Fruit fly (Drosophila melanogaster) whole organism, embryonic: ENCODE data around the gene RpL34b.
A peak's percentile ranks its signal among the peaks of the same experiment; 100 is the strongest.

Experiments used
- Awh ChIP-seq: fragments of 200-800 bp; sonication (Bioruptor generic); IDR thresholded peaks from 2 replicates; pipeline ENCODE4, ENCODE4 v1.3.6; 2022; ENCODE audit warnings: missing biosample characterization, missing genetic modification characterization
- BEAF-32 ChIP-seq: fragments of 200-800 bp; sonication (Bioruptor generic); optimal IDR thresholded peaks from 3 replicates; lab custom pipeline; 2017; ENCODE audit warnings: missing biosample characterization, missing genetic modification characterization, mild to moderate bottlenecking, moderate library complexity, missing genetic modification reagents
- CG10209 ChIP-seq: fragments of 200-800 bp; sonication (Bioruptor generic); optimal IDR thresholded peaks from 3 replicates; lab custom pipeline; 2017; ENCODE audit warnings: missing biosample characterization, mild to moderate bottlenecking, missing genetic modification characterization, missing genetic modification reagents
- CG10543 ChIP-seq: fragments of 200-800 bp; sonication (Bioruptor generic); optimal IDR thresholded peaks from 3 replicates; lab custom pipeline; 2017; ENCODE audit warnings: missing biosample characterization, mild to moderate bottlenecking, missing genetic modification characterization, moderate library complexity
- CG10654 ChIP-seq: fragments of 200-800 bp; sonication (Bioruptor generic); optimal IDR thresholded peaks from 2 replicates; lab custom pipeline; 2016; ENCODE audit warnings: missing biosample characterization, missing genetic modification characterization
- CG12659 ChIP-seq: fragments of 200-800 bp; sonication (Bioruptor generic); optimal IDR thresholded peaks from 3 replicates; lab custom pipeline; 2017; ENCODE audit warnings: mild to moderate bottlenecking, missing biosample characterization, missing genetic modification reagents, missing genetic modification characterization
- CG13123 ChIP-seq: fragments of 200-800 bp; sonication (Bioruptor generic); optimal IDR thresholded peaks from 2 replicates; lab custom pipeline; 2016; ENCODE audit warnings: missing biosample characterization, missing genetic modification characterization
- CG14050 ChIP-seq: fragments of 200-800 bp; sonication (Bioruptor generic); IDR thresholded peaks from 3 replicates; pipeline ENCODE4 v1.3.6; 2022; ENCODE audit warnings: missing biosample characterization, missing genetic modification characterization
- CG16815 ChIP-seq: fragments of 200-800 bp; sonication (Bioruptor generic); optimal IDR thresholded peaks from 3 replicates; lab custom pipeline; 2017; ENCODE audit warnings: missing biosample characterization, mild to moderate bottlenecking, missing genetic modification characterization
- CG17829 ChIP-seq: fragments of 200-800 bp; optimal IDR thresholded peaks from 2 replicates; lab custom pipeline; 2019; ENCODE audit warnings: missing biosample characterization, mild to moderate bottlenecking, missing genetic modification characterization, moderate library complexity
- CG31441 ChIP-seq: fragments of 200-800 bp; sonication (Bioruptor generic); IDR thresholded peaks from 2 replicates; pipeline ENCODE4 v1.3.6; 2022; ENCODE audit warnings: missing biosample characterization, missing genetic modification characterization
- CG4328 ChIP-seq: fragments of 200-800 bp; sonication (Bioruptor generic); optimal IDR thresholded peaks from 3 replicates; lab custom pipeline; 2017; ENCODE audit warnings: missing biosample characterization, missing genetic modification reagents, missing genetic modification characterization
- CG4730 ChIP-seq: fragments of 200-800 bp; sonication (Bioruptor generic); IDR thresholded peaks from 2 replicates; pipeline ENCODE4 v1.3.6; 2022; ENCODE audit warnings: missing biosample characterization, missing genetic modification characterization
- CG4854 ChIP-seq: fragments of 200-800 bp; sonication (Bioruptor generic); optimal IDR thresholded peaks from 2 replicates; lab custom pipeline; 2016; ENCODE audit warnings: missing biosample characterization, missing genetic modification characterization, inconsistent platforms
- CG6254 ChIP-seq: fragments of 200-800 bp; sonication (Bioruptor generic); optimal IDR thresholded peaks from 3 replicates; lab custom pipeline; 2017; ENCODE audit warnings: mild to moderate bottlenecking, missing biosample characterization, missing genetic modification reagents, missing genetic modification characterization
- CG6683 ChIP-seq: fragments of 200-800 bp; sonication (Bioruptor generic); optimal IDR thresholded peaks from 2 replicates; lab custom pipeline; 2017; ENCODE audit warnings: missing biosample characterization, mild to moderate bottlenecking, missing genetic modification characterization, missing genetic modification reagents
- CG8388 ChIP-seq: fragments of 200-800 bp; sonication (Bioruptor generic); optimal IDR thresholded peaks from 2 replicates; lab custom pipeline; 2019; ENCODE audit warnings: missing biosample characterization, mild to moderate bottlenecking, missing genetic modification characterization, moderate library complexity
- CG9727 ChIP-seq: fragments of 200-800 bp; sonication (Bioruptor generic); optimal IDR thresholded peaks from 3 replicates; lab custom pipeline; 2017; ENCODE audit warnings: missing biosample characterization, mild to moderate bottlenecking, missing genetic modification characterization
- Elba2 ChIP-seq: fragments of 200-800 bp; sonication (Bioruptor generic); optimal IDR thresholded peaks from 3 replicates; lab custom pipeline; 2016; ENCODE audit warnings: missing biosample characterization, missing genetic modification characterization
- Kr ChIP-seq: fragments of 200-800 bp; sonication (Bioruptor generic); optimal IDR thresholded peaks from 2 replicates; lab custom pipeline; 2017; ENCODE audit warnings: missing biosample characterization, mild to moderate bottlenecking, missing genetic modification characterization
- MESR4 ChIP-seq: fragments of 200-800 bp; sonication (Bioruptor generic); optimal IDR thresholded peaks from 2 replicates; lab custom pipeline; 2018; ENCODE audit warnings: missing biosample characterization, mild to moderate bottlenecking, missing genetic modification characterization, moderate library complexity
- Med ChIP-seq: fragments of 200-800 bp; sonication (Bioruptor generic); peaks from one replicate; lab custom pipeline; 2016; ENCODE audit warnings: missing biosample characterization, missing genetic modification characterization, mild to moderate bottlenecking, inconsistent platforms, moderate library complexity
- Mrtf ChIP-seq: fragments of 200-800 bp; sonication (Bioruptor generic); IDR thresholded peaks from 3 replicates; pipeline ENCODE4 v1.3.6; 2022; ENCODE audit warnings: missing biosample characterization, missing genetic modification characterization
- Nf-YB ChIP-seq: fragments of 200-800 bp; sonication (Bioruptor generic); optimal IDR thresholded peaks from 3 replicates; lab custom pipeline; 2019; ENCODE audit warnings: missing biosample characterization, mild to moderate bottlenecking, missing genetic modification characterization, moderate library complexity
- PHDP ChIP-seq: fragments of 200-800 bp; sonication (Bioruptor generic); optimal IDR thresholded peaks from 3 replicates; lab custom pipeline; 2018; ENCODE audit warnings: missing biosample characterization, mild to moderate bottlenecking, missing genetic modification characterization, moderate library complexity
- Stat92E ChIP-seq, 3 experiments: fragments of >200 bp in 2 of 3; fragments of 200-800 bp in 1 of 3; sonication (Bioruptor generic) in 1 of 3; optimal IDR thresholded peaks; 2 replicates each; lab custom pipeline; 2017 to 2019; ENCODE audit warnings: missing biosample characterization in 3 of 3, missing genetic modification characterization in 3 of 3, mild to moderate bottlenecking in 1 of 3, moderate library complexity in 1 of 3
- ac ChIP-seq: fragments of 200-800 bp; sonication (Bioruptor generic); optimal IDR thresholded peaks from 3 replicates; lab custom pipeline; 2017; ENCODE audit warnings: missing biosample characterization, mild to moderate bottlenecking, missing genetic modification characterization
- aop ChIP-seq: fragments of 200-800 bp; sonication (Bioruptor generic); IDR thresholded peaks from 2 replicates; pipeline ENCODE4 v1.3.6; 2022; ENCODE audit warnings: missing biosample characterization, missing genetic modification characterization
- cato ChIP-seq: fragments of 200-800 bp; sonication (Bioruptor generic); optimal IDR thresholded peaks from 2 replicates; lab custom pipeline; 2016; ENCODE audit warnings: missing biosample characterization, missing genetic modification characterization, borderline replicate concordance
- chn ChIP-seq: fragments of 200-800 bp; sonication (Bioruptor generic); optimal IDR thresholded peaks from 2 replicates; lab custom pipeline; 2016; ENCODE audit warnings: missing biosample characterization, missing genetic modification characterization
- corto ChIP-seq: fragments of 200-800 bp; sonication (Bioruptor generic); optimal IDR thresholded peaks from 2 replicates; lab custom pipeline; 2016; ENCODE audit warnings: missing biosample characterization, mild to moderate bottlenecking, missing genetic modification characterization, moderate library complexity
- dati ChIP-seq: fragments of 200-800 bp; sonication (Bioruptor generic); IDR thresholded peaks from 2 replicates; pipeline ENCODE4 v1.3.6; 2022; ENCODE audit warnings: missing biosample characterization, missing genetic modification characterization
- eve ChIP-seq, 2 experiments: fragments of >200 bp; optimal IDR thresholded peaks; 2 replicates each; lab custom pipeline; 2017; ENCODE audit warnings: missing biosample characterization in 2 of 2, missing genetic modification characterization in 2 of 2
- gcm ChIP-seq: fragments of 200-800 bp; sonication (Bioruptor generic); optimal IDR thresholded peaks from 2 replicates; lab custom pipeline; 2019; ENCODE audit warnings: missing biosample characterization, mild to moderate bottlenecking, missing genetic modification characterization, moderate library complexity
- gsb-n ChIP-seq: fragments of 200-800 bp; sonication (Bioruptor generic); optimal IDR thresholded peaks from 3 replicates; lab custom pipeline; 2018; ENCODE audit warnings: missing biosample characterization, mild to moderate bottlenecking, missing genetic modification characterization
- jumu ChIP-seq: fragments of 200-800 bp; sonication (Bioruptor generic); optimal IDR thresholded peaks from 3 replicates; lab custom pipeline; 2016; ENCODE audit warnings: missing biosample characterization, missing genetic modification characterization
- lola ChIP-seq, 3 experiments: fragments of >200 bp in 2 of 3; fragments of 200-800 bp in 1 of 3; sonication (Bioruptor generic) in 1 of 3; optimal IDR thresholded peaks; 2 replicates each; lab custom pipeline; 2017 to 2019; ENCODE audit warnings: missing biosample characterization in 3 of 3, missing genetic modification characterization in 3 of 3, mild to moderate bottlenecking in 1 of 3, moderate library complexity in 1 of 3
- nau ChIP-seq: fragments of 200-800 bp; sonication (Bioruptor generic); optimal IDR thresholded peaks from 3 replicates; lab custom pipeline; 2017; ENCODE audit warnings: missing biosample characterization, mild to moderate bottlenecking, missing genetic modification characterization, missing genetic modification reagents
- nom ChIP-seq: fragments of 200-800 bp; sonication (Bioruptor generic); optimal IDR thresholded peaks from 2 replicates; lab custom pipeline; 2017; ENCODE audit warnings: missing biosample characterization, missing genetic modification characterization, mild to moderate bottlenecking, moderate library complexity, missing genetic modification reagents
- oc ChIP-seq: fragments of 200-800 bp; sonication (Bioruptor generic); optimal IDR thresholded peaks from 2 replicates; lab custom pipeline; 2018; ENCODE audit warnings: missing biosample characterization, mild to moderate bottlenecking, missing genetic modification characterization, moderate library complexity
- phol ChIP-seq: fragments of 200-800 bp; sonication (Bioruptor generic); optimal IDR thresholded peaks from 3 replicates; lab custom pipeline; 2018; ENCODE audit warnings: missing biosample characterization, mild to moderate bottlenecking, missing genetic modification characterization, moderate library complexity
- ranshi ChIP-seq: fragments of 200-800 bp; sonication (Bioruptor generic); IDR thresholded peaks from 2 replicates; pipeline ENCODE4 v1.3.6; 2022; ENCODE audit warnings: missing biosample characterization, missing genetic modification characterization
- run ChIP-seq: fragments of 200-800 bp; sonication (Bioruptor generic); optimal IDR thresholded peaks from 3 replicates; lab custom pipeline; 2018; ENCODE audit warnings: missing biosample characterization, mild to moderate bottlenecking, missing genetic modification characterization
- salm ChIP-seq: fragments of 200-800 bp; sonication (Bioruptor generic); optimal IDR thresholded peaks from 2 replicates; lab custom pipeline; 2018; ENCODE audit warnings: missing biosample characterization, mild to moderate bottlenecking, missing genetic modification characterization
- sisA ChIP-seq: fragments of 200-800 bp; sonication (Bioruptor generic); IDR thresholded peaks from 2 replicates; pipeline ENCODE4 v1.3.6; 2022; ENCODE audit warnings: missing biosample characterization, missing genetic modification characterization
- ssp ChIP-seq: fragments of 200-800 bp; sonication (Bioruptor generic); IDR thresholded peaks from 2 replicates; pipeline ENCODE4 v1.3.6; 2022; ENCODE audit warnings: missing biosample characterization, missing genetic modification characterization
- trh ChIP-seq: fragments of 200-800 bp; sonication (Bioruptor generic); optimal IDR thresholded peaks from 2 replicates; lab custom pipeline; 2016; ENCODE audit warnings: missing biosample characterization, missing genetic modification characterization
- wdn ChIP-seq: fragments of 200-800 bp; sonication (Bioruptor generic); IDR thresholded peaks from 2 replicates; pipeline ENCODE4 v1.3.6; 2022; ENCODE audit warnings: missing biosample characterization, missing genetic modification characterization

Gene RpL34b

dm6 chr3R:9378644-9379411 is 22.2 kb downstream of the RpL34b start (continued):
- TF ChIP-seq salm (peak; percentile 4), jumu (no peak), aop (GFP tag; lab: Robert Waterston, UW) (no peak), oc (no peak), CG4730 (no peak), CG8388 (GFP tag; lab: Kevin White, UChicago) (peak; percentile 61), CG16815 (GFP tag; lab: Kevin White, UChicago) (peak; percentile 67), CG6254 (GFP tag; lab: Kevin White, UChicago) (peak; percentile 72), Elba2 (GFP tag; lab: Kevin White, UChicago) (no peak), run (no peak), CG10543 (GFP tag; lab: Kevin White, UChicago) (peak; percentile 6), Nf-YB (GFP tag; lab: Kevin White, UChicago) (peak; percentile 51), ranshi (GFP tag; lab: Robert Waterston, UW) (peak; percentile 32; the same call in 1 of the 2 replicates), Med (GFP tag; lab: Kevin White, UChicago) (peak; percentile 88), phol (peak; percentile 76), Awh (GFP tag; lab: Robert Waterston, UW) (0 out of 2 replicates have a peak, but pooled peaks have one; percentile 26), wdn (no peak), trh (GFP tag; lab: Kevin White, UChicago) (peak; percentile 1), CG6683 (GFP tag; lab: Kevin White, UChicago) (no peak), gsb-n (tag; lab: Kevin White, UChicago) (peak; percentile 80), CG10209 (GFP tag; lab: Kevin White, UChicago) (peak; percentile 58), chn (peak; percentile 9), PHDP (peak; percentile 16), lola (GFP tag; optimal IDR thresholded peaks at IDR 0.05; lab: Kevin White, UChicago) (peak in 1 of 3 experiments; percentile 90), CG17829 (peak; percentile 85), MESR4 (GFP tag; lab: Kevin White, UChicago) (no peak), nom (peak; percentile 68), sisA (GFP tag; lab: Robert Waterston, UW) (peak; percentile 36), dati (GFP tag; lab: Robert Waterston, UW) (no peak), corto (GFP tag; lab: Kevin White, UChicago) (peak; percentile 95), Stat92E (GFP tag; optimal IDR thresholded peaks at IDR 0.05; lab: Kevin White, UChicago) (peak in 1 of 3 experiments; percentile 99), eve (GFP tag; optimal IDR thresholded peaks at IDR 0.05; lab: Kevin White, UChicago) (peak in 1 of 2 experiments; percentile 60), CG14050 (GFP tag; lab: Robert Waterston, UW) (no peak), CG10654 (peak; percentile 11), BEAF-32 (GFP tag; lab: Kevin White, UChicago) (no peak), gcm (peak; percentile 76), Kr (GFP tag; lab: Kevin White, UChicago) (peak; percentile 87), CG13123 (GFP tag; lab: Kevin White, UChicago) (peak; percentile 37), CG31441 (peak; percentile 71), ssp (GFP tag; lab: Robert Waterston, UW) (no peak), nau (GFP tag; lab: Kevin White, UChicago) (no peak), CG4854 (GFP tag; lab: Kevin White, UChicago) (no peak), CG4328 (GFP tag; lab: Kevin White, UChicago) (peak; percentile 35), cato (no peak), CG9727 (GFP tag; lab: Kevin White, UChicago) (peak; percentile 91), CG12659 (GFP tag; lab: Kevin White, UChicago) (peak; percentile 15), ac (GFP tag; lab: Kevin White, UChicago) (peak; percentile 65), Mrtf (GFP tag; lab: Robert Waterston, UW) (no peak)
